Worm (Caenorhabditis elegans) whole organism, L4 larva: ENCODE results near the gene srh-179.
A peak's percentile ranks its signal among the peaks of the same experiment; 100 is the strongest.

Source experiments
- F10B5.3 ChIP-seq: sonication (generic microtip); optimal IDR thresholded peaks from 2 replicates; lab custom pipeline; 2016; ENCODE audit warnings: mild to moderate bottlenecking, missing genetic modification characterization, missing compliant biosample characterization
- T26A8.4 ChIP-seq: fragments of 200-800 bp; sonication (Bioruptor generic); IDR thresholded peaks from 2 replicates; pipeline ENCODE4 v1.3.6; 2022; ENCODE audit warnings: missing genetic modification characterization, missing compliant biosample characterization
- Y48G9A.11 ChIP-seq: fragments of 200-800 bp; sonication (Bioruptor generic); IDR thresholded peaks from 2 replicates; pipeline ENCODE4 v1.3.6; 2022; ENCODE audit warnings: missing genetic modification reagents, missing genetic modification characterization, missing compliant biosample characterization
- Y75B8A.6 ChIP-seq: fragments of 200-800 bp; sonication (Bioruptor generic); IDR thresholded peaks from 2 replicates; pipeline ENCODE4 v1.3.6; 2022; ENCODE audit warnings: missing genetic modification reagents, missing genetic modification characterization, missing compliant biosample characterization
- ZK546.5 ChIP-seq, 2 experiments: sonication (generic microtip); optimal IDR thresholded peaks; 2 replicates each; lab custom pipeline; 2017; ENCODE audit warnings: missing biosample characterization in 2 of 2, missing genetic modification characterization in 2 of 2
- aha-1 ChIP-seq: fragments of 150-350 bp; peaks from one replicate; lab custom pipeline; 2014; ENCODE audit warnings: missing biosample characterization, missing genetic modification characterization
- attf-4 ChIP-seq: sonication (generic microtip); optimal IDR thresholded peaks from 3 replicates; lab custom pipeline; 2017; ENCODE audit warnings: missing biosample characterization, missing genetic modification characterization
- ceh-20 ChIP-seq: fragments of 200-800 bp; sonication (Bioruptor generic); IDR thresholded peaks from 2 replicates; pipeline ENCODE4 v1.3.6; 2022; ENCODE audit warnings: missing genetic modification reagents, missing genetic modification characterization, missing compliant biosample characterization
- ceh-28 ChIP-seq: fragments of 150-350 bp; optimal IDR thresholded peaks from 2 replicates; lab custom pipeline; 2014; ENCODE audit warnings: missing biosample characterization, missing genetic modification reagents, missing genetic modification characterization
- ceh-62 ChIP-seq: sonication (generic microtip); optimal IDR thresholded peaks from 2 replicates; lab custom pipeline; 2017; ENCODE audit warnings: missing biosample characterization, missing genetic modification characterization
- ctbp-1 ChIP-seq: fragments of 200-800 bp; sonication (Bioruptor generic); IDR thresholded peaks from 2 replicates; pipeline ENCODE4 v1.3.6; 2022; ENCODE audit warnings: missing genetic modification reagents, missing genetic modification characterization, missing compliant biosample characterization
- dmd-8 ChIP-seq: fragments of 200-800 bp; sonication (Bioruptor generic); IDR thresholded peaks from 2 replicates; pipeline ENCODE4 v1.3.6; 2022; ENCODE audit warnings: missing genetic modification characterization, missing compliant biosample characterization
- duxl-1 ChIP-seq: sonication (generic microtip); optimal IDR thresholded peaks from 2 replicates; lab custom pipeline; 2016; ENCODE audit warnings: mild to moderate bottlenecking, missing genetic modification characterization, moderate library complexity, missing compliant biosample characterization; ENCODE audit not compliant: poor library complexity
- dve-1 ChIP-seq: sonication (generic microtip); optimal IDR thresholded peaks from 2 replicates; lab custom pipeline; 2017; ENCODE audit warnings: antibody characterized with exemption, mild to moderate bottlenecking, missing genetic modification characterization, missing compliant biosample characterization; ENCODE audit not compliant: insufficient read depth
- fkh-10 ChIP-seq: fragments of 150-350 bp; optimal IDR thresholded peaks from 2 replicates; lab custom pipeline; 2014; ENCODE audit warnings: missing biosample characterization, missing genetic modification reagents, missing genetic modification characterization
- hmg-1.1 ChIP-seq: fragments of 200-800 bp; sonication (Bioruptor generic); IDR thresholded peaks from 2 replicates; pipeline ENCODE4 v1.3.6; 2022; ENCODE audit warnings: missing genetic modification reagents, missing genetic modification characterization, missing compliant biosample characterization
- lin-29 ChIP-seq: fragments of 200-800 bp; sonication (Bioruptor generic); IDR thresholded peaks from 2 replicates; pipeline ENCODE4 v1.3.6; 2022; ENCODE audit warnings: missing genetic modification reagents, missing genetic modification characterization, missing compliant biosample characterization
- lsy-2 ChIP-seq, 2 experiments: fragments of 150-350 bp in 1 of 2; sonication (generic microtip) in 1 of 2; optimal IDR thresholded peaks; 2 replicates each; lab custom pipeline; 2014 to 2017; ENCODE audit warnings: missing biosample characterization in 2 of 2, missing genetic modification characterization in 2 of 2
- madf-9 ChIP-seq: fragments of 200-800 bp; sonication (Bioruptor generic); conservative IDR thresholded peaks from 2 replicates; pipeline ENCODE4 v1.3.6; 2022; ENCODE audit warnings: missing genetic modification reagents, missing genetic modification characterization, missing compliant biosample characterization
- mdl-1 ChIP-seq, 2 experiments: fragments of 150-350 bp in 1 of 2; sonication (generic microtip) in 1 of 2; optimal IDR thresholded peaks; 2 replicates each; lab custom pipeline; 2014 to 2017; ENCODE audit warnings: missing biosample characterization in 2 of 2, missing genetic modification characterization in 2 of 2
- mep-1 ChIP-seq: fragments of 150-350 bp; sonication (generic microtip); optimal IDR thresholded peaks from 3 replicates; lab custom pipeline; 2014; ENCODE audit warnings: missing biosample characterization, missing genetic modification characterization
- mes-2 ChIP-seq: sonication (generic microtip); optimal IDR thresholded peaks from 2 replicates; lab custom pipeline; 2016; ENCODE audit warnings: missing genotype, mild to moderate bottlenecking, missing genetic modification characterization, missing compliant biosample characterization; ENCODE audit not compliant: poor library complexity, severe bottlenecking
- nhr-102 ChIP-seq: sonication (generic microtip); optimal IDR thresholded peaks from 2 replicates; lab custom pipeline; 2016; ENCODE audit warnings: mild to moderate bottlenecking, missing genetic modification characterization, moderate library complexity, missing compliant biosample characterization
- nhr-11 ChIP-seq: fragments of 150-350 bp; optimal IDR thresholded peaks from 2 replicates; lab custom pipeline; 2014; ENCODE audit warnings: missing biosample characterization, missing genetic modification characterization
- nhr-28 ChIP-seq: fragments of 150-350 bp; optimal IDR thresholded peaks from 2 replicates; lab custom pipeline; 2014; ENCODE audit warnings: missing biosample characterization, missing genetic modification characterization
- nhr-41 ChIP-seq: fragments of 200-800 bp; sonication (Bioruptor generic); IDR thresholded peaks from 2 replicates; pipeline ENCODE4 v1.3.6; 2022; ENCODE audit warnings: missing genetic modification reagents, missing genetic modification characterization, missing compliant biosample characterization
- nhr-42 ChIP-seq: fragments of 200-800 bp; sonication (Bioruptor generic); IDR thresholded peaks from 2 replicates; pipeline ENCODE4 v1.3.6; 2022; ENCODE audit warnings: missing genetic modification characterization, missing compliant biosample characterization
- nhr-48 ChIP-seq: sonication (generic microtip); optimal IDR thresholded peaks from 2 replicates; lab custom pipeline; 2016; ENCODE audit warnings: mild to moderate bottlenecking, missing genetic modification characterization, missing compliant biosample characterization
- pqm-1 ChIP-seq: sonication (generic microtip); optimal IDR thresholded peaks from 2 replicates; lab custom pipeline; 2017; ENCODE audit warnings: missing biosample characterization, missing genetic modification characterization
- set-16 ChIP-seq: fragments of 200-800 bp; sonication (Bioruptor generic); IDR thresholded peaks from 2 replicates; pipeline ENCODE4 v1.3.6; 2022; ENCODE audit warnings: missing genetic modification reagents, missing genetic modification characterization, missing compliant biosample characterization
- skn-1 ChIP-seq: fragments of 150-350 bp; optimal IDR thresholded peaks from 2 replicates; lab custom pipeline; 2014; ENCODE audit warnings: missing biosample characterization, missing genetic modification characterization
- snpc-1.2 ChIP-seq: fragments of 200-800 bp; sonication (Bioruptor generic); IDR thresholded peaks from 2 replicates; pipeline ENCODE4 v1.3.6; 2022; ENCODE audit warnings: missing genetic modification reagents, missing genetic modification characterization, missing compliant biosample characterization
- spr-3 ChIP-seq: fragments of 200-800 bp; sonication (Bioruptor generic); optimal IDR thresholded peaks from 2 replicates; lab custom pipeline; 2018; ENCODE audit warnings: mild to moderate bottlenecking, missing genetic modification characterization, missing compliant biosample characterization
- tag-97 ChIP-seq: fragments of 200-800 bp; sonication (Bioruptor generic); IDR thresholded peaks from 2 replicates; pipeline ENCODE4 v1.3.6; 2022; ENCODE audit warnings: missing genetic modification characterization, missing compliant biosample characterization
- unc-130 ChIP-seq: sonication (generic microtip); optimal IDR thresholded peaks from 2 replicates; lab custom pipeline; 2016; ENCODE audit warnings: missing genetic modification reagents, missing genetic modification characterization, missing compliant biosample characterization
- unc-62 ChIP-seq, 3 experiments: fragments of 150-350 bp in 1 of 3; sonication (generic microtip); optimal IDR thresholded peaks in 2 of 3; peaks in 1 of 3; 1 replicate in 1 of 3; 2 replicates in 2 of 3; lab custom pipeline; 2014 to 2017; ENCODE audit warnings: missing biosample characterization in 3 of 3, missing genetic modification characterization in 3 of 3, missing genetic modification reagents in 3 of 3, missing genotype in 1 of 3

Gene srh-179

ce11 chrV:18490284-18490832 is 14.2 kb downstream of the srh-179 start (continued):
- TF ChIP-seq madf-9 (GFP tag; lab: Robert Waterston, UW) (0 out of 2 replicates have a peak, but pooled peaks have one; percentile 41), unc-62 (GFP tag; optimal IDR thresholded peaks at IDR 0.05 in 1 of 2; lab: Kevin White, UChicago) (peak in 1 of 2 experiments; percentile 98), unc-62 (tag; optimal IDR thresholded peaks at IDR 0.05; lab: Kevin White, UChicago) (no peak), dmd-8 (no peak), Y75B8A.6 (GFP tag; lab: Robert Waterston, UW) (no peak), ctbp-1 (GFP tag; lab: Robert Waterston, UW) (peak; percentile 78), Y48G9A.11 (GFP tag; lab: Robert Waterston, UW) (no peak), lin-29 (no peak), lsy-2 (tag; optimal IDR thresholded peaks at IDR 0.05; lab: Kevin White, UChicago) (peak in 1 of 2 experiments; percentile 40), mdl-1 (tag; optimal IDR thresholded peaks at IDR 0.05; lab: Kevin White, UChicago) (peak in 1 of 2 experiments; percentile 45), fkh-10 (GFP tag; lab: Kevin White, UChicago) (peak; percentile 40), duxl-1 (no peak), T26A8.4 (GFP tag; lab: Robert Waterston, UW) (no peak), ceh-20 (GFP tag; lab: Robert Waterston, UW) (no peak), skn-1 (tag; lab: Kevin White, UChicago) (no peak), nhr-41 (GFP tag; lab: Robert Waterston, UW) (no peak), nhr-102 (no peak), spr-3 (no peak), set-16 (GFP tag; lab: Robert Waterston, UW) (peak; percentile 90), aha-1 (tag; lab: Kevin White, UChicago) (peak; percentile 86), mep-1 (tag; lab: Kevin White, UChicago) (peak; percentile 60), ceh-62 (tag; lab: Kevin White, UChicago) (no peak), dve-1 (no peak), nhr-42 (GFP tag; lab: Robert Waterston, UW) (no peak), nhr-48 (tag; lab: Kevin White, UChicago) (no peak), nhr-28 (tag; lab: Kevin White, UChicago) (peak; percentile 3), hmg-1.1 (GFP tag; lab: Robert Waterston, UW) (peak; percentile 66), attf-4 (no peak), nhr-11 (tag; lab: Kevin White, UChicago) (peak; percentile 27)

ce11 chrV:18491961-18492360 is 15.8 kb downstream of the srh-179 start, which contains the start of gene slo-1:
Gene slo-1, plus strand, starts transcription at chrV:18492261.
- TF ChIP-seq F10B5.3 (tag; lab: Kevin White, UChicago), result no peak
- TF ChIP-seq dve-1, result no peak
- no peak for TF ChIP-seq unc-130 (GFP tag; lab: Kevin White, UChicago)
- peak; percentile 37 for TF ChIP-seq aha-1 (tag; lab: Kevin White, UChicago)

DNA sequence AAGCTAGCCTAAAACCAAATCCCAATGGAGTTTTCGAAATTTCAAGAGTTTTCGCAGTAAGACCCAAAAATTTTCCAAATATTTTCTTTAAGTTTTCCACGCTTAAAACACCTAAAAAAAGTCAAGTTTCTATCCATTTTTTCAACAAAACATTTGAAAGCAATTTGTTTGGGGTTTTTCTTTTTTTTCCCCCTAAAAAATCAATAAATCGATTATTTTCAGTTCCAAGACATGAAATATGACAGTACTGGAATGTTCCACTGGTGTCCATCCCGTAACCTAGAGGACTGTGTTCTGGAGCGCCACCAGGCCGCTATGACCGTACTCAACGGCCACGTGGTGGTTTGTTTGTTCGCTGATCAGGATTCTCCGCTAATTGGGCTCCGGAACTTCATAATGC is 28.4 kb downstream of the srh-179 start:
- TF ChIP-seq pqm-1 (tag; lab: Kevin White, UChicago) (no peak), nhr-28 (tag; lab: Kevin White, UChicago) (no peak), ceh-28 (tag; lab: Kevin White, UChicago) (peak; percentile 78), duxl-1 (no peak), snpc-1.2 (GFP tag; lab: Robert Waterston, UW) (no peak)

DNA sequence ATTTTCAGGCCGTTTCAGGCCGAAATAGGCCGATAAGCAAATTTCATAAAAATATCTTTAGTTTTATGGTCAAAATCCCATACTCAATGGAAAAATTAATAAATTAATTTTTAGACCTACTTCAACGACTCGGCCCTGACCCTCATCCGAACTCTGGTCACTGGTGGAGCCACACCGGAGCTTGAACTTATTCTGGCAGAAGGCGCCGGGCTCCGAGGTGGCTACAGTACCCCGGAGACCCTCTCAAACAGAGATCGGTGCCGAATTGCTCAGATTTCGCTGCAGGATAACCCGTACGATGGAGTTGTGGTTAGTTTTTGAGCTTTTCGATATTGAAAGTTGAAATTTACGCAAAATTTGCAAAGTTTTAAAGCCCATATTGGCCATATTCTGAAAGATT is 30.6 kb downstream of the srh-179 start:
- TF ChIP-seq set-16 (GFP tag; lab: Robert Waterston, UW) (peak; percentile 56; the same call in 1 of the 2 replicates), mes-2 (tag; lab: Kevin White, UChicago) (no peak), aha-1 (tag; lab: Kevin White, UChicago) (peak; percentile 71), T26A8.4 (GFP tag; lab: Robert Waterston, UW) (no peak), ZK546.5 (tag; optimal IDR thresholded peaks at IDR 0.05; lab: Kevin White, UChicago) (no peak), tag-97 (GFP tag; lab: Robert Waterston, UW) (no peak)
